Worm (Caenorhabditis elegans) whole organism, L2 larva: ENCODE measurements around the gene T22C8.1.
A peak's percentile ranks its signal among the peaks of the same experiment; 100 is the strongest.

Experiments used
- C34F6.9 ChIP-seq: fragments of 150-350 bp; optimal IDR thresholded peaks from 2 replicates; lab custom pipeline; 2014; ENCODE audit warnings: missing biosample characterization, missing genetic modification characterization
- F13H6.1 ChIP-seq: sonication (generic microtip); optimal IDR thresholded peaks from 2 replicates; lab custom pipeline; 2016; ENCODE audit warnings: missing genetic modification characterization, missing compliant biosample characterization
- Y55F3AM.14 ChIP-seq: fragments of 200-800 bp; sonication (Bioruptor generic); optimal IDR thresholded peaks from 2 replicates; lab custom pipeline; 2018; ENCODE audit warnings: mild to moderate bottlenecking, missing genetic modification characterization, missing compliant biosample characterization
- ZK546.5 ChIP-seq: sonication (generic microtip); optimal IDR thresholded peaks from 2 replicates; lab custom pipeline; 2017; ENCODE audit warnings: missing biosample characterization, missing genetic modification characterization
- alr-1 ChIP-seq: fragments of 150-350 bp; optimal IDR thresholded peaks from 2 replicates; lab custom pipeline; 2014; ENCODE audit warnings: missing biosample characterization, missing genetic modification characterization
- ama-1 ChIP-seq: fragments of 150-350 bp; optimal IDR thresholded peaks from 2 replicates; lab custom pipeline; 2018; ENCODE audit warnings: inconsistent platforms
- ceh-16 ChIP-seq: fragments of 150-350 bp; optimal IDR thresholded peaks from 2 replicates; lab custom pipeline; 2014; ENCODE audit warnings: missing biosample characterization, missing genetic modification characterization
- ceh-82 ChIP-seq: fragments of 150-350 bp; optimal IDR thresholded peaks from 2 replicates; lab custom pipeline; 2014; ENCODE audit warnings: missing biosample characterization, missing genetic modification characterization
- crh-2 ChIP-seq: sonication (generic microtip); optimal IDR thresholded peaks from 2 replicates; lab custom pipeline; 2017; ENCODE audit warnings: missing biosample characterization, missing genetic modification characterization
- egl-27 ChIP-seq: sonication (generic microtip); optimal IDR thresholded peaks from 3 replicates; lab custom pipeline; 2017; ENCODE audit warnings: missing biosample characterization, missing genetic modification reagents, missing genetic modification characterization
- elt-1 ChIP-seq: fragments of 150-350 bp; optimal IDR thresholded peaks from 2 replicates; lab custom pipeline; 2014; ENCODE audit warnings: missing biosample characterization, missing genetic modification characterization
- elt-3 ChIP-seq: sonication (generic microtip); optimal IDR thresholded peaks from 2 replicates; lab custom pipeline; 2017; ENCODE audit warnings: missing biosample characterization, missing genetic modification characterization
- fos-1 ChIP-seq: fragments of 150-350 bp; optimal IDR thresholded peaks from 2 replicates; lab custom pipeline; 2014; ENCODE audit warnings: missing biosample characterization, missing genetic modification characterization
- gmeb-1 ChIP-seq: fragments of 150-350 bp; optimal IDR thresholded peaks from 2 replicates; lab custom pipeline; 2014; ENCODE audit warnings: missing biosample characterization, missing genetic modification characterization
- lin-11 ChIP-seq: fragments of 150-350 bp; sonication (generic microtip); optimal IDR thresholded peaks from 2 replicates; lab custom pipeline; 2014; ENCODE audit warnings: missing biosample characterization, missing genetic modification characterization, inconsistent platforms, mixed read lengths
- lin-13 ChIP-seq: fragments of 150-350 bp; optimal IDR thresholded peaks from 2 replicates; lab custom pipeline; 2014; ENCODE audit warnings: missing biosample characterization, missing genetic modification reagents, missing genetic modification characterization
- lin-39 ChIP-seq: fragments of 150-350 bp; optimal IDR thresholded peaks from 2 replicates; lab custom pipeline; 2014; ENCODE audit warnings: missing biosample characterization, missing genetic modification reagents, missing genetic modification characterization
- lsy-2 ChIP-seq, 2 experiments: fragments of 150-350 bp in 1 of 2; sonication (generic microtip) in 1 of 2; optimal IDR thresholded peaks; 2 replicates each; lab custom pipeline; 2014 to 2017; ENCODE audit warnings: missing biosample characterization in 2 of 2, missing genetic modification characterization in 2 of 2
- mab-5 ChIP-seq: fragments of 150-350 bp; optimal IDR thresholded peaks from 2 replicates; lab custom pipeline; 2014; ENCODE audit warnings: missing biosample characterization, missing genetic modification characterization
- mbf-1 ChIP-seq: sonication (generic microtip); optimal IDR thresholded peaks from 2 replicates; lab custom pipeline; 2017; ENCODE audit warnings: missing biosample characterization, missing genetic modification characterization
- mdl-1 ChIP-seq, 2 experiments: fragments of 150-350 bp in 1 of 2; sonication (generic microtip) in 1 of 2; optimal IDR thresholded peaks; 2 replicates each; lab custom pipeline; 2017; ENCODE audit warnings: missing biosample characterization in 2 of 2, missing genetic modification characterization in 2 of 2
- nhr-11 ChIP-seq: fragments of 150-350 bp; optimal IDR thresholded peaks from 2 replicates; lab custom pipeline; 2014; ENCODE audit warnings: missing biosample characterization, missing genetic modification characterization
- nhr-12 ChIP-seq: fragments of 150-350 bp; optimal IDR thresholded peaks from 2 replicates; lab custom pipeline; 2014; ENCODE audit warnings: missing biosample characterization, missing genetic modification characterization
- nhr-129 ChIP-seq: fragments of 150-350 bp; optimal IDR thresholded peaks from 2 replicates; lab custom pipeline; 2014; ENCODE audit warnings: missing biosample characterization, missing genetic modification characterization
- nhr-21 ChIP-seq: fragments of 150-350 bp; optimal IDR thresholded peaks from 2 replicates; lab custom pipeline; 2014; ENCODE audit warnings: missing biosample characterization, missing genetic modification characterization
- nhr-23 ChIP-seq: fragments of 150-350 bp; optimal IDR thresholded peaks from 2 replicates; lab custom pipeline; 2014; ENCODE audit warnings: missing biosample characterization, missing genetic modification reagents, missing genetic modification characterization
- nhr-237 ChIP-seq: fragments of 150-350 bp; optimal IDR thresholded peaks from 2 replicates; lab custom pipeline; 2014; ENCODE audit warnings: missing biosample characterization, missing genetic modification characterization
- nhr-25 ChIP-seq: fragments of 150-350 bp; sonication (generic microtip); optimal IDR thresholded peaks from 3 replicates; lab custom pipeline; 2014; ENCODE audit warnings: missing biosample characterization, missing genetic modification characterization
- nhr-6 ChIP-seq: fragments of 150-350 bp; optimal IDR thresholded peaks from 2 replicates; lab custom pipeline; 2014; ENCODE audit warnings: missing biosample characterization, missing genetic modification characterization
- nhr-77 ChIP-seq: fragments of 150-350 bp; optimal IDR thresholded peaks from 2 replicates; lab custom pipeline; 2014; ENCODE audit warnings: missing biosample characterization, missing genetic modification characterization
- peb-1 ChIP-seq: fragments of 150-350 bp; optimal IDR thresholded peaks from 2 replicates; lab custom pipeline; 2014; ENCODE audit warnings: missing biosample characterization, missing genetic modification characterization
- sem-4 ChIP-seq: fragments of 150-350 bp; optimal IDR thresholded peaks from 2 replicates; lab custom pipeline; 2014; ENCODE audit warnings: missing biosample characterization, missing genetic modification reagents, missing genetic modification characterization
- skn-1 ChIP-seq: sonication (generic microtip); optimal IDR thresholded peaks from 2 replicates; lab custom pipeline; 2017; ENCODE audit warnings: missing biosample characterization, missing genetic modification characterization
- sma-3 ChIP-seq: sonication (generic microtip); optimal IDR thresholded peaks from 2 replicates; lab custom pipeline; 2016; ENCODE audit warnings: missing genetic modification reagents, missing genetic modification characterization, missing compliant biosample characterization
- sma-9 ChIP-seq, 2 experiments: fragments of 150-350 bp in 1 of 2; sonication (generic microtip) in 1 of 2; optimal IDR thresholded peaks; 2 replicates each; lab custom pipeline; 2014 to 2016; ENCODE audit warnings: missing genetic modification characterization in 2 of 2, mild to moderate bottlenecking in 1 of 2, missing biosample characterization in 1 of 2, missing compliant biosample characterization in 1 of 2, missing genetic modification reagents in 1 of 2, moderate library complexity in 1 of 2
- snpc-4 ChIP-seq: fragments of 150-350 bp; optimal IDR thresholded peaks from 2 replicates; lab custom pipeline; 2014; ENCODE audit warnings: missing biosample characterization, missing genetic modification characterization
- unc-39 ChIP-seq: fragments of 150-350 bp; optimal IDR thresholded peaks from 2 replicates; lab custom pipeline; 2014; ENCODE audit warnings: missing biosample characterization, missing genetic modification characterization
- unc-55 ChIP-seq: fragments of 150-350 bp; sonication (generic microtip); optimal IDR thresholded peaks from 3 replicates; lab custom pipeline; 2014; ENCODE audit warnings: missing biosample characterization, missing genetic modification reagents, missing genetic modification characterization
- unc-62 ChIP-seq: fragments of 150-350 bp; optimal IDR thresholded peaks from 2 replicates; lab custom pipeline; 2014; ENCODE audit warnings: missing biosample characterization, missing genetic modification reagents, missing genetic modification characterization
- zag-1 ChIP-seq: fragments of 150-350 bp; optimal IDR thresholded peaks from 2 replicates; lab custom pipeline; 2014; ENCODE audit warnings: missing biosample characterization, missing genetic modification characterization
- ztf-1 ChIP-seq: fragments of 200-800 bp; sonication (Bioruptor generic); conservative IDR thresholded peaks from 2 replicates; pipeline ENCODE4 v1.3.6; 2022; ENCODE audit warnings: missing genetic modification characterization, missing compliant biosample characterization
- ztf-11 ChIP-seq: sonication (generic microtip); optimal IDR thresholded peaks from 2 replicates; lab custom pipeline; 2017; ENCODE audit warnings: missing biosample characterization, missing genetic modification characterization
- ztf-4 ChIP-seq: fragments of 150-350 bp; optimal IDR thresholded peaks from 2 replicates; lab custom pipeline; 2014; ENCODE audit warnings: missing biosample characterization, missing genetic modification characterization

The T22C8.1 gene

ce11 chrII:8612470-8612869, at the start of gene T22C8.1:
T22C8.1 (plus strand) TSS chrII:8612770.
- no peak for TF ChIP-seq lin-11 (tag; lab: Kevin White, UChicago)
- TF ChIP-seq sma-9 (GFP tag; optimal IDR thresholded peaks at IDR 0.05; lab: Kevin White, UChicago) = no peak
- TF ChIP-seq sma-9 (tag; optimal IDR thresholded peaks at IDR 0.05; lab: Kevin White, UChicago) = no peak
- TF ChIP-seq elt-3 (tag; lab: Kevin White, UChicago) = no peak
- no peak for TF ChIP-seq nhr-25 (tag; lab: Kevin White, UChicago)
- TF ChIP-seq ztf-1 = no peak
- TF ChIP-seq nhr-21 (tag; lab: Kevin White, UChicago) = no peak
- no peak for TF ChIP-seq lin-39 (tag; lab: Kevin White, UChicago)
- TF ChIP-seq alr-1 (tag; lab: Kevin White, UChicago) = no peak
- no peak for TF ChIP-seq nhr-11 (tag; lab: Kevin White, UChicago)
- TF ChIP-seq gmeb-1 (tag; lab: Kevin White, UChicago) = no peak
- TF ChIP-seq, all 48 proteins: peak for 0

ce11 chrII:8566039-8566438, 46.5 kb upstream of the T22C8.1 start, which contains the start of gene stc-1:
stc-1 (minus strand) TSS chrII:8566139.
- TF ChIP-seq zag-1 (tag; lab: Kevin White, UChicago) = no peak
- peak; percentile 41 for TF ChIP-seq unc-55 (GFP tag; lab: Kevin White, UChicago)
- TF ChIP-seq gmeb-1 (tag; lab: Kevin White, UChicago) = peak; percentile 84
- peak; percentile 43 for TF ChIP-seq crh-2 (tag; lab: Kevin White, UChicago)
- TF ChIP-seq sma-9 (GFP tag; optimal IDR thresholded peaks at IDR 0.05; lab: Kevin White, UChicago) = no peak
- no peak for TF ChIP-seq sma-9 (tag; optimal IDR thresholded peaks at IDR 0.05; lab: Kevin White, UChicago)
- TF ChIP-seq C34F6.9 (tag; lab: Kevin White, UChicago) = peak; percentile 36
- peak; percentile 13 for TF ChIP-seq sma-3 (GFP tag; lab: Kevin White, UChicago)
- peak; percentile 23 for TF ChIP-seq nhr-129 (tag; lab: Kevin White, UChicago)
- TF ChIP-seq lsy-2 (tag; optimal IDR thresholded peaks at IDR 0.05; lab: Kevin White, UChicago) = peak in 1 of 2 experiments; percentile 58

- TF ChIP-seq F13H6.1 = peak; percentile 46
- no peak for TF ChIP-seq nhr-237
- TF ChIP-seq nhr-21 (tag; lab: Kevin White, UChicago) = no peak
- no peak for TF ChIP-seq sem-4 (tag; lab: Kevin White, UChicago)
- TF ChIP-seq nhr-129 (tag; lab: Kevin White, UChicago) = no peak
- TF ChIP-seq ztf-11 = no peak
- TF ChIP-seq mbf-1 (tag; lab: Kevin White, UChicago) = no peak
- TF ChIP-seq mab-5 = no peak
- no peak for TF ChIP-seq ztf-4
- peak; percentile 54 for TF ChIP-seq crh-2 (tag; lab: Kevin White, UChicago)
- no peak for TF ChIP-seq sma-3 (GFP tag; lab: Kevin White, UChicago)
- no peak for TF ChIP-seq nhr-11 (tag; lab: Kevin White, UChicago)
- no peak for TF ChIP-seq elt-1 (tag; lab: Kevin White, UChicago)
- no peak for TF ChIP-seq ceh-16 (tag; lab: Kevin White, UChicago)
- TF ChIP-seq egl-27 (tag; lab: Kevin White, UChicago) = no peak
- TF ChIP-seq nhr-77 (tag; lab: Kevin White, UChicago) = no peak
- TF ChIP-seq ztf-1 = no peak
- no peak for TF ChIP-seq elt-3 (tag; lab: Kevin White, UChicago)
- TF ChIP-seq nhr-12 (tag; lab: Kevin White, UChicago) = no peak
- peak; percentile 13 for TF ChIP-seq sma-9 (GFP tag; optimal IDR thresholded peaks at IDR 0.05; lab: Kevin White, UChicago)
- no peak for TF ChIP-seq sma-9 (tag; optimal IDR thresholded peaks at IDR 0.05; lab: Kevin White, UChicago)
- TF ChIP-seq ceh-82 (tag; lab: Kevin White, UChicago) = no peak
- no peak for TF ChIP-seq lin-11 (tag; lab: Kevin White, UChicago)
- TF ChIP-seq ama-1 (lab: Kevin White, UChicago) = no peak
- no peak for TF ChIP-seq lin-13 (GFP tag; lab: Kevin White, UChicago)
- TF ChIP-seq unc-55 (GFP tag; lab: Kevin White, UChicago) = no peak
- TF ChIP-seq mdl-1 (tag; optimal IDR thresholded peaks at IDR 0.05; lab: Kevin White, UChicago) = no peak
- TF ChIP-seq nhr-23 (tag; lab: Kevin White, UChicago) = no peak
- TF ChIP-seq unc-62 (GFP tag; lab: Kevin White, UChicago) = no peak
- TF ChIP-seq gmeb-1 (tag; lab: Kevin White, UChicago) = peak; percentile 41
- no peak for TF ChIP-seq nhr-6 (tag; lab: Kevin White, UChicago)
- no peak for TF ChIP-seq ZK546.5
- no peak for TF ChIP-seq skn-1 (tag; lab: Kevin White, UChicago)
- no peak for TF ChIP-seq Y55F3AM.14 (GFP tag; lab: Kevin White, UChicago)
- no peak for TF ChIP-seq unc-39
- no peak for TF ChIP-seq peb-1 (tag; lab: Kevin White, UChicago)
- peak; percentile 98 for TF ChIP-seq fos-1 (tag; lab: Kevin White, UChicago)
- TF ChIP-seq lsy-2 (tag; optimal IDR thresholded peaks at IDR 0.05; lab: Kevin White, UChicago) = peak in 1 of 2 experiments; percentile 11
- no peak for TF ChIP-seq snpc-4
These were observed 45.7 kb upstream of the T22C8.1 start, which contains the start of gene F54C9.3 for ce11 chrII:8566806-8567266. F54C9.3 (minus strand) TSS chrII:8566856.
